Fruit fly (Drosophila melanogaster) S2 (cell line): ENCODE results near the gene CG32548.

Experiments used
- CG8478 ChIP-seq: fragments of >200 bp; optimal IDR thresholded peaks from 2 replicates; lab custom pipeline; 2018
- CTCF ChIP-seq, 2 experiments: fragments of >200 bp; optimal IDR thresholded peaks; 2 replicates each; lab custom pipeline; 2018

dm6 chrX:18467881-18468280 lies 27.5 kb upstream of the CG32548 start:
- TF ChIP-seq CTCF (optimal IDR thresholded peaks at IDR 0.05; lab: Kevin White, UChicago) (no peak), CG8478 (lab: Kevin White, UChicago) (no peak)
